Worm (Caenorhabditis elegans) whole organism, L3 larva: ENCODE measurements around the gene Y54F10BM.22.

Experiments
- ZK546.5 ChIP-seq: sonication (generic microtip); optimal IDR thresholded peaks from 2 replicates; lab custom pipeline; 2017; ENCODE audit warnings: missing biosample characterization, missing genetic modification characterization
- ama-1 ChIP-seq: fragments of 150-350 bp; optimal IDR thresholded peaks from 2 replicates; lab custom pipeline; 2018
- ceh-16 ChIP-seq: sonication (generic microtip); optimal IDR thresholded peaks from 2 replicates; lab custom pipeline; 2017; ENCODE audit warnings: missing biosample characterization, missing genetic modification characterization
- daf-12 ChIP-seq: fragments of 150-350 bp; optimal IDR thresholded peaks from 2 replicates; lab custom pipeline; 2014; ENCODE audit warnings: missing biosample characterization, missing genetic modification reagents, missing genetic modification characterization
- elt-3 ChIP-seq, 3 experiments: fragments of 150-350 bp in 1 of 3; sonication (generic microtip) in 2 of 3; optimal IDR thresholded peaks; 2 replicates in 2 of 3; 4 replicates in 1 of 3; lab custom pipeline; 2014 to 2017; ENCODE audit warnings: missing biosample characterization in 3 of 3, missing genetic modification characterization in 3 of 3
- mdl-1 ChIP-seq: fragments of 150-350 bp; optimal IDR thresholded peaks from 2 replicates; lab custom pipeline; 2014; ENCODE audit warnings: missing biosample characterization, missing genetic modification characterization

DNA sequence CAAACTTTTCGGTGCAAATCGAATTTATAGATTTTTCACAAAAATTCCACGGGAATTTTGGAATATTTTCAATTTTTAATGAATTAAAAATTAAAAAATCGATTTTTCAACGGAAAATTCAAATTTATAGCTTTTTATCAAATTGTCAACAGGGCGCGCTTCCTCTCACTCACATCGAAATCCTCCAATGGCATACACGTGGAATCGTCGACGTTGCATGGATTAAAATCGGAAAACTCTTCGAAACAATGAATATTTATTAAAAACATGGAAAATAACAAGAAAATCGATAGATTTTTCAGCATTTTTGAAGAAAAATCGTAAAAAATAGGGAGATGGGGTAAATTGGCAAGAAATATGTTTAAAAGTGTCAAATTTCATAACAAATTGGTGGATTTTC, 48.6 kb downstream of the Y54F10BM.22 start, which contains the start of gene Y54F10BM.12:
- no peak for TF ChIP-seq ama-1
- no peak for TF ChIP-seq ZK546.5
- no peak for TF ChIP-seq daf-12 (tag; lab: Kevin White, UChicago)
- no peak for TF ChIP-seq mdl-1
- TF ChIP-seq ceh-16 (tag; lab: Kevin White, UChicago): no peak
- no peak for TF ChIP-seq elt-3 (tag; optimal IDR thresholded peaks at IDR 0.05; lab: Kevin White, UChicago)
